Fruit fly (Drosophila melanogaster) whole organism, adult: ENCODE measurements around the gene Usp10.

Source experiments
- CG14711 ChIP-seq: fragments of 200-800 bp; sonication (Bioruptor generic); optimal IDR thresholded peaks from 2 replicates; lab custom pipeline; 2018; ENCODE audit warnings: missing biosample characterization, mild to moderate bottlenecking, missing genetic modification characterization, moderate library complexity
- CG5204 ChIP-seq: fragments of 200-800 bp; sonication (Bioruptor generic); optimal IDR thresholded peaks from 2 replicates; lab custom pipeline; 2016; ENCODE audit warnings: missing biosample characterization, missing genetic modification characterization
- CG7045 ChIP-seq: fragments of 200-800 bp; sonication (Bioruptor generic); optimal IDR thresholded peaks from 2 replicates; lab custom pipeline; 2017; ENCODE audit warnings: missing biosample characterization, mild to moderate bottlenecking, missing genetic modification characterization
- Crg-1 ChIP-seq: fragments of 200-800 bp; sonication (Bioruptor generic); optimal IDR thresholded peaks from 2 replicates; lab custom pipeline; 2016; ENCODE audit warnings: missing biosample characterization, missing genetic modification characterization
- Hr96 ChIP-seq: fragments of 200-800 bp; sonication (Bioruptor generic); optimal IDR thresholded peaks from 2 replicates; lab custom pipeline; 2016; ENCODE audit warnings: missing biosample characterization, missing genetic modification characterization
- Mnt ChIP-seq: fragments of 200-800 bp; sonication (Bioruptor generic); optimal IDR thresholded peaks from 2 replicates; lab custom pipeline; 2016; ENCODE audit warnings: missing biosample characterization, mild to moderate bottlenecking, missing genetic modification characterization
- cnc ChIP-seq, 2 experiments: fragments of >200 bp; optimal IDR thresholded peaks; 2 replicates each; lab custom pipeline; 2017
- kay ChIP-seq: fragments of 200-800 bp; sonication (Bioruptor generic); peaks from one replicate; lab custom pipeline; 2016; ENCODE audit warnings: missing biosample characterization, missing genetic modification characterization, borderline replicate concordance
- pad ChIP-seq: fragments of 200-800 bp; sonication (Bioruptor generic); optimal IDR thresholded peaks from 3 replicates; lab custom pipeline; 2017; ENCODE audit warnings: missing biosample characterization, missing genetic modification characterization, mild to moderate bottlenecking, moderate library complexity, missing genetic modification reagents
- tj ChIP-seq: fragments of 200-800 bp; sonication (Bioruptor generic); optimal IDR thresholded peaks from 3 replicates; lab custom pipeline; 2017; ENCODE audit warnings: missing biosample characterization, mild to moderate bottlenecking, missing genetic modification characterization, moderate library complexity
- toe ChIP-seq: fragments of 200-800 bp; sonication (Bioruptor generic); optimal IDR thresholded peaks from 2 replicates; lab custom pipeline; 2016; ENCODE audit warnings: missing biosample characterization, missing genetic modification characterization

DNA sequence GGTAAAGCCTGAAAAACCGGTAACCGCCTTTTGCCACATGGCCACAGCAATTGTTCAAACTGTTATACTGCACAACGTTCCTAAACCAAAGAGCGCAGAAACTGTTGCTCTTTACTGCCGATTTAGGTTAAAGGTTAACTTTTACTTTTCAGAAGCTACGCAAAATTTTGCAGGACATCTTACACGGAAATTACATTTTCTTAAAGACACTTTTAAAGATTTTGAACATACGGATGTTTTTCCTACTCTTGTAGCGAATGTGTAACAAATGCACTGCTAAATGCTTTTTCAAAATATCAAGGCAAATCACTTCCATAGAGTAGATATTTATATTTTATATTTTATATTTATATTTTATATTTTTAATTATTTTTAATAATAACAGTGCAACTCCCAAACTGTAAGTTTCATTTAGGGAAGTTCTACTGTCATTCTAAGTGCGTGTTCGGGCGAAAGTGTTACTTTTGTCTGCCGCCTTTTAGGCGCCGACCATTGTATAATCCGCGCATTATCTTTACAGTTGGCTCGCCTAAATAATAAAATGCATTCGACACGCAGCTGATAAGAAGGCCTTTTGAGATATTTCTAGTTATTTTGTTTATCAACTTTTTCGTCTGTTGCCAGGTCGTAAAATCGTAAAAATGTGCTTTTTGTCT is 10.7 kb downstream of the Usp10 start:
- TF ChIP-seq toe (GFP tag; lab: Kevin White, UChicago) (no peak), tj (GFP tag; lab: Kevin White, UChicago) (no peak), CG5204 (no peak), CG7045 (peak; percentile 22), Mnt (GFP tag; lab: Kevin White, UChicago) (no peak), Crg-1 (GFP tag; lab: Kevin White, UChicago) (no peak), Hr96 (no peak), cnc (optimal IDR thresholded peaks at IDR 0.05; lab: Kevin White, UChicago) (no peak), kay (GFP tag; lab: Kevin White, UChicago) (peak; percentile 76), pad (GFP tag; lab: Kevin White, UChicago) (no peak), CG14711 (tag; lab: Kevin White, UChicago) (no peak)
